Worm (Caenorhabditis elegans) whole organism, young adult: Measurements from ENCODE around the gene C53C11.2.

Source experiments
- D2030.7 ChIP-seq: fragments of 200-800 bp; sonication (Bioruptor generic); IDR thresholded peaks from 2 replicates; pipeline ENCODE4 v1.3.6; 2022; ENCODE audit warnings: missing genetic modification reagents, missing genetic modification characterization, missing compliant biosample characterization
- F52B5.7 ChIP-seq: sonication (generic microtip); optimal IDR thresholded peaks from 2 replicates; lab custom pipeline; 2016; ENCODE audit warnings: mild to moderate bottlenecking, missing genetic modification characterization, missing compliant biosample characterization
- K11D2.4 ChIP-seq: fragments of 200-800 bp; sonication (Bioruptor generic); IDR thresholded peaks from 2 replicates; pipeline ENCODE4 v1.3.6; 2022; ENCODE audit warnings: missing genetic modification reagents, missing genetic modification characterization, missing compliant biosample characterization
- dpff-1 ChIP-seq: sonication (generic microtip); optimal IDR thresholded peaks from 2 replicates; lab custom pipeline; 2017; ENCODE audit warnings: mild to moderate bottlenecking, missing genetic modification characterization, missing compliant biosample characterization
- efl-1 ChIP-seq: fragments of 150-350 bp; optimal IDR thresholded peaks from 2 replicates; lab custom pipeline; 2014; ENCODE audit warnings: missing biosample characterization, missing genetic modification reagents, missing genetic modification characterization
- egrh-3 ChIP-seq: fragments of 200-800 bp; sonication (Bioruptor generic); IDR thresholded peaks from 2 replicates; pipeline ENCODE4 v1.3.6; 2022; ENCODE audit warnings: missing genetic modification reagents, missing genetic modification characterization, missing compliant biosample characterization
- nhr-120 ChIP-seq: fragments of 200-800 bp; sonication (Bioruptor generic); IDR thresholded peaks from 2 replicates; pipeline ENCODE4 v1.3.6; 2022; ENCODE audit warnings: missing genetic modification characterization, missing compliant biosample characterization
- pha-4 ChIP-seq: fragments of 150-350 bp; sonication (generic microtip); optimal IDR thresholded peaks from 2 replicates; lab custom pipeline; 2014; ENCODE audit warnings: missing biosample characterization, missing genetic modification reagents, missing genetic modification characterization
- ztf-3 ChIP-seq: fragments of 200-800 bp; sonication (Bioruptor generic); optimal IDR thresholded peaks from 2 replicates; lab custom pipeline; 2018; ENCODE audit warnings: mild to moderate bottlenecking, missing genetic modification characterization, missing compliant biosample characterization

ce11 chrX:17385102-17385501 is 48.7 kb downstream of the C53C11.2 start:
- TF ChIP-seq efl-1 (GFP tag; lab: Kevin White, UChicago) (no peak), F52B5.7 (tag; lab: Kevin White, UChicago) (no peak), pha-4 (tag; lab: Kevin White, UChicago) (no peak), dpff-1 (tag; lab: Kevin White, UChicago) (no peak), K11D2.4 (no peak), D2030.7 (no peak), egrh-3 (GFP tag; lab: Robert Waterston, UW) (no peak), nhr-120 (GFP tag; lab: Robert Waterston, UW) (no peak), ztf-3 (no peak)
